Fruit fly (Drosophila melanogaster) whole organism, embryonic: Measurements from ENCODE around the gene gish.
A peak's percentile ranks its signal among the peaks of the same experiment; 100 is the strongest.

Source experiments
- Adf1 ChIP-seq: fragments of 200-800 bp; sonication (Bioruptor generic); IDR thresholded peaks from 2 replicates; pipeline ENCODE4 v1.3.6; 2022; ENCODE audit warnings: missing biosample characterization, missing genetic modification characterization
- Aef1 ChIP-seq: fragments of 200-800 bp; sonication (Bioruptor generic); IDR thresholded peaks from 3 replicates; pipeline ENCODE4 v1.3.6; 2022; ENCODE audit warnings: missing biosample characterization, missing genetic modification characterization
- Bgb ChIP-seq: fragments of 200-800 bp; sonication (Bioruptor generic); IDR thresholded peaks from 2 replicates; pipeline ENCODE4 v1.3.6; 2022; ENCODE audit warnings: missing biosample characterization, missing genetic modification characterization; ENCODE audit not compliant: partially characterized antibody
- CG11456 ChIP-seq: fragments of 200-800 bp; sonication (Bioruptor generic); IDR thresholded peaks from 3 replicates; pipeline ENCODE4 v1.3.6; 2022; ENCODE audit warnings: missing biosample characterization, missing genetic modification characterization
- CG12219 ChIP-seq: fragments of 200-800 bp; sonication (Bioruptor generic); optimal IDR thresholded peaks from 3 replicates; lab custom pipeline; 2018; ENCODE audit warnings: missing biosample characterization, mild to moderate bottlenecking, missing genetic modification characterization
- CG12236 ChIP-seq: fragments of 200-800 bp; sonication (Bioruptor generic); optimal IDR thresholded peaks from 2 replicates; lab custom pipeline; 2016; ENCODE audit warnings: missing biosample characterization, missing genetic modification characterization
- CG13296 ChIP-seq: fragments of 200-800 bp; sonication (Bioruptor generic); optimal IDR thresholded peaks from 3 replicates; lab custom pipeline; 2018; ENCODE audit warnings: missing biosample characterization, mild to moderate bottlenecking, missing genetic modification characterization
- CG16813 ChIP-seq: fragments of 200-800 bp; sonication (Bioruptor generic); IDR thresholded peaks from 3 replicates; pipeline ENCODE4 v1.3.6; 2022; ENCODE audit warnings: missing biosample characterization, missing genetic modification characterization; ENCODE audit not compliant: partially characterized antibody
- CG16863 ChIP-seq: fragments of 200-800 bp; sonication (Bioruptor generic); optimal IDR thresholded peaks from 3 replicates; lab custom pipeline; 2016; ENCODE audit warnings: missing biosample characterization, missing genetic modification characterization
- CG17186 ChIP-seq: fragments of 200-800 bp; sonication (Bioruptor generic); optimal IDR thresholded peaks from 3 replicates; lab custom pipeline; 2017; ENCODE audit warnings: missing biosample characterization, missing genetic modification reagents, missing genetic modification characterization
- CG30403 ChIP-seq: fragments of 200-800 bp; sonication (Bioruptor generic); optimal IDR thresholded peaks from 3 replicates; lab custom pipeline; 2016; ENCODE audit warnings: missing biosample characterization, missing genetic modification characterization
- CG31441 ChIP-seq: fragments of 200-800 bp; sonication (Bioruptor generic); IDR thresholded peaks from 2 replicates; pipeline ENCODE4 v1.3.6; 2022; ENCODE audit warnings: missing biosample characterization, missing genetic modification characterization
- CG4360 ChIP-seq: fragments of 200-800 bp; sonication (Bioruptor generic); IDR thresholded peaks from 2 replicates; pipeline ENCODE4 v1.3.6; 2022; ENCODE audit warnings: missing biosample characterization, missing genetic modification characterization
- CG7357 ChIP-seq: fragments of 200-800 bp; sonication (Bioruptor generic); IDR thresholded peaks from 3 replicates; pipeline ENCODE4 v1.3.6; 2022; ENCODE audit warnings: missing biosample characterization, missing genetic modification characterization
- CG7963 ChIP-seq: fragments of 200-800 bp; sonication (Bioruptor generic); IDR thresholded peaks from 3 replicates; pipeline ENCODE4 v1.3.6; 2022; ENCODE audit warnings: missing biosample characterization, missing genetic modification characterization; ENCODE audit not compliant: partially characterized antibody
- CG8290 ChIP-seq, 3 experiments: fragments of 200-800 bp; sonication (Bioruptor generic); optimal IDR thresholded peaks; 2 replicates each; lab custom pipeline; 2016 to 2019; ENCODE audit warnings: missing biosample characterization in 3 of 3, missing genetic modification characterization in 3 of 3, mild to moderate bottlenecking in 2 of 3, moderate library complexity in 1 of 3
- CG8765 ChIP-seq: fragments of 200-800 bp; sonication (Bioruptor generic); IDR thresholded peaks from 2 replicates; pipeline ENCODE4 v1.3.6; 2022; ENCODE audit warnings: missing biosample characterization, missing genetic modification characterization
- D ChIP-seq, 2 experiments: fragments of 200-800 bp in 1 of 2; fragments of >200 bp in 1 of 2; sonication (Bioruptor generic) in 1 of 2; optimal IDR thresholded peaks; 2 replicates in 1 of 2; 3 replicates in 1 of 2; lab custom pipeline; 2017; ENCODE audit warnings: mild to moderate bottlenecking in 1 of 2, missing biosample characterization in 1 of 2, missing genetic modification characterization in 1 of 2, missing genetic modification reagents in 1 of 2
- D19A ChIP-seq: fragments of 200-800 bp; optimal IDR thresholded peaks from 3 replicates; lab custom pipeline; 2019; ENCODE audit warnings: missing biosample characterization, mild to moderate bottlenecking, missing genetic modification characterization, moderate library complexity
- Deaf1 ChIP-seq: fragments of 200-800 bp; optimal IDR thresholded peaks from 3 replicates; lab custom pipeline; 2019; ENCODE audit warnings: missing biosample characterization, mild to moderate bottlenecking, missing genetic modification characterization, moderate library complexity
- Ets65A ChIP-seq: fragments of 200-800 bp; sonication (Bioruptor generic); peaks from one replicate; lab custom pipeline; 2016; ENCODE audit warnings: missing biosample characterization, missing genetic modification characterization
- HmgZ ChIP-seq: fragments of 200-800 bp; sonication (Bioruptor generic); optimal IDR thresholded peaks from 2 replicates; lab custom pipeline; 2018; ENCODE audit warnings: missing biosample characterization, mild to moderate bottlenecking, missing genetic modification characterization
- Hr51 ChIP-seq, 2 experiments: fragments of 200-800 bp; sonication (Bioruptor generic); optimal IDR thresholded peaks; 2 replicates in 1 of 2; 3 replicates in 1 of 2; lab custom pipeline; 2016 to 2018; ENCODE audit warnings: missing biosample characterization in 2 of 2, missing genetic modification characterization in 2 of 2, mild to moderate bottlenecking in 1 of 2, moderate library complexity in 1 of 2
- MESR4 ChIP-seq: fragments of 200-800 bp; sonication (Bioruptor generic); optimal IDR thresholded peaks from 2 replicates; lab custom pipeline; 2018; ENCODE audit warnings: missing biosample characterization, mild to moderate bottlenecking, missing genetic modification characterization, moderate library complexity
- Mad ChIP-seq: fragments of 200-800 bp; sonication (Bioruptor generic); optimal IDR thresholded peaks from 2 replicates; lab custom pipeline; 2016; ENCODE audit warnings: missing biosample characterization, missing genetic modification characterization
- Med ChIP-seq: fragments of 200-800 bp; sonication (Bioruptor generic); peaks from one replicate; lab custom pipeline; 2016; ENCODE audit warnings: missing biosample characterization, missing genetic modification characterization, mild to moderate bottlenecking, inconsistent platforms, moderate library complexity
- Optix ChIP-seq: fragments of 200-800 bp; sonication (Bioruptor generic); IDR thresholded peaks from 3 replicates; pipeline ENCODE4 v1.3.6; 2022; ENCODE audit warnings: missing biosample characterization, missing genetic modification characterization
- Scr ChIP-seq: fragments of 200-800 bp; sonication (Bioruptor generic); IDR thresholded peaks from 2 replicates; pipeline ENCODE4 v1.3.6; 2022; ENCODE audit warnings: missing biosample characterization, missing genetic modification characterization; ENCODE audit not compliant: partially characterized antibody
- abd-A ChIP-seq: fragments of 200-800 bp; sonication (Bioruptor generic); optimal IDR thresholded peaks from 3 replicates; lab custom pipeline; 2019; ENCODE audit warnings: missing biosample characterization, mild to moderate bottlenecking, missing genetic modification characterization, moderate library complexity
- ac ChIP-seq: fragments of 200-800 bp; sonication (Bioruptor generic); optimal IDR thresholded peaks from 3 replicates; lab custom pipeline; 2017; ENCODE audit warnings: missing biosample characterization, mild to moderate bottlenecking, missing genetic modification characterization
- bowl ChIP-seq: fragments of 200-800 bp; sonication (Bioruptor generic); IDR thresholded peaks from 2 replicates; pipeline ENCODE4 v1.3.6; 2022; ENCODE audit warnings: missing biosample characterization, missing genetic modification characterization
- cas ChIP-seq: fragments of 200-800 bp; sonication (Bioruptor generic); IDR thresholded peaks from 2 replicates; pipeline ENCODE4 v1.3.6; 2022; ENCODE audit warnings: missing biosample characterization, missing genetic modification characterization
- chinmo ChIP-seq: fragments of 200-800 bp; sonication (Bioruptor generic); IDR thresholded peaks from 4 replicates; pipeline ENCODE4 v1.3.6; 2022; ENCODE audit warnings: missing biosample characterization, missing genetic modification characterization; ENCODE audit not compliant: partially characterized antibody
- emc ChIP-seq: fragments of 200-800 bp; sonication (Bioruptor generic); optimal IDR thresholded peaks from 2 replicates; lab custom pipeline; 2016; ENCODE audit warnings: missing biosample characterization, missing genetic modification characterization
- esg ChIP-seq: fragments of 200-800 bp; sonication (Bioruptor generic); conservative IDR thresholded peaks from 2 replicates; pipeline ENCODE4 v1.3.6; 2022; ENCODE audit warnings: missing biosample characterization, missing genetic modification characterization
- klu ChIP-seq: fragments of 200-800 bp; sonication (Bioruptor generic); IDR thresholded peaks from 2 replicates; pipeline ENCODE4 v1.3.6; 2022; ENCODE audit warnings: missing biosample characterization, missing genetic modification characterization
- lbe ChIP-seq: fragments of 200-800 bp; sonication (Bioruptor generic); optimal IDR thresholded peaks from 2 replicates; lab custom pipeline; 2016; ENCODE audit warnings: missing biosample characterization, mild to moderate bottlenecking, missing genetic modification characterization
- lilli ChIP-seq: fragments of 200-800 bp; sonication (Bioruptor generic); optimal IDR thresholded peaks from 3 replicates; lab custom pipeline; 2016; ENCODE audit warnings: missing biosample characterization, missing genetic modification characterization
- maf-S ChIP-seq: fragments of 200-800 bp; sonication (Bioruptor generic); optimal IDR thresholded peaks from 2 replicates; lab custom pipeline; 2016; ENCODE audit warnings: missing biosample characterization, missing genetic modification characterization
- mld ChIP-seq: fragments of 200-800 bp; sonication (Bioruptor generic); IDR thresholded peaks from 3 replicates; pipeline ENCODE4 v1.3.6; 2022; ENCODE audit warnings: missing biosample characterization, missing genetic modification characterization; ENCODE audit not compliant: partially characterized antibody
- nerfin-1 ChIP-seq: fragments of 200-800 bp; sonication (Bioruptor generic); optimal IDR thresholded peaks from 3 replicates; lab custom pipeline; 2019; ENCODE audit warnings: missing biosample characterization, mild to moderate bottlenecking, missing genetic modification characterization, moderate library complexity
- pb ChIP-seq: fragments of 200-800 bp; sonication (Bioruptor generic); optimal IDR thresholded peaks from 3 replicates; lab custom pipeline; 2016; ENCODE audit warnings: missing biosample characterization, missing genetic modification characterization
- pros ChIP-seq: fragments of 200-800 bp; sonication (Bioruptor generic); optimal IDR thresholded peaks from 3 replicates; lab custom pipeline; 2019; ENCODE audit warnings: missing biosample characterization, mild to moderate bottlenecking, missing genetic modification characterization, moderate library complexity
- run ChIP-seq: fragments of 200-800 bp; sonication (Bioruptor generic); optimal IDR thresholded peaks from 3 replicates; lab custom pipeline; 2018; ENCODE audit warnings: missing biosample characterization, mild to moderate bottlenecking, missing genetic modification characterization
- schlank ChIP-seq: fragments of 200-800 bp; sonication (Bioruptor generic); optimal IDR thresholded peaks from 2 replicates; lab custom pipeline; 2018; ENCODE audit warnings: missing biosample characterization, mild to moderate bottlenecking, missing genetic modification characterization
- sd ChIP-seq: fragments of 200-800 bp; sonication (Bioruptor generic); optimal IDR thresholded peaks from 3 replicates; lab custom pipeline; 2018; ENCODE audit warnings: missing biosample characterization, mild to moderate bottlenecking, missing genetic modification characterization, moderate library complexity
- unpg ChIP-seq: fragments of 200-800 bp; sonication (Bioruptor generic); optimal IDR thresholded peaks from 3 replicates; lab custom pipeline; 2018; ENCODE audit warnings: missing biosample characterization, mild to moderate bottlenecking, missing genetic modification characterization, moderate library complexity
- vnd ChIP-seq: fragments of 200-800 bp; sonication (Bioruptor generic); IDR thresholded peaks from 3 replicates; pipeline ENCODE4 v1.3.6; 2022; ENCODE audit warnings: missing biosample characterization, missing genetic modification characterization; ENCODE audit not compliant: partially characterized antibody

Gene gish

DNA sequence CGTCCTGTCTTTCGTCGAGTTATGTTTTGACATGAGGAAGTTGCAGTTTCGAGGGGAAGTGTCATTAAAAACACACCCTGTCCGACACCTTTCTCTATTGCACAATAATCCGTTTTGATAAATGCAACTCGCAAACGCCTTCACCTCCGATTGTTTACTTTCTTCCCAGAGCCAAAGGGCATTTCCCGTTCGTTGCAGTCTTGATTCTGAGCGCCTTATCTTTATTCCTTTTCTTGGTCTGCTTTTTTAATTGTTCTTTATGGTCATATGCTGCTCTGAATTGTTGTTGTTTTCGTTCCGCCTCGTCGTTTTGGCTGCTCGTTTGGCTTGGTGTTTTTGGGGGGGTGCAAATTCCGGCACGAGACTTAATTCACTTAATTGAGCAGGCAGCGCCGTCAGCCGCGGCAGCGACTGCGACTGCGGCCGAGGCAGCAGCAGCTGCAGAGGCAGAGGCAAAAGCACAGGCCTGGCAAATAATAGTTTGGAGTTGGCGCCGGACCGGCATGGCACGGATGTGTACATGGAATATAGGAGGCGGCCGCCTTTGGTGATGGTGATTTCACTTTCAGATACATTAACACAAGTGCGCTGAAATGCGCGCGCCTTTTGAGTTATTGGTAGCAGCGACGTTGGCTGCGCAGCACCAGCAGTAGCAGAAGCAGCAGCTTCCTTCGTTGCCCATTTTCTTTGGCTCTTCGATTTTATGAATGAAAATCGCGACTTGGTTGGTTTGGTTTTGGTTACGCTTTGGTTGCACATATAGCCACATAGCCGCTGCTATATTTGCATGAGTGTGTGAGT lies 26.8 kb upstream of the gish start (continued):
- no peak for TF ChIP-seq CG7963 (GFP tag; lab: Robert Waterston, UW)
- no peak for TF ChIP-seq lilli (GFP tag; lab: Kevin White, UChicago)
- no peak for TF ChIP-seq unpg (GFP tag; lab: Kevin White, UChicago)
- no peak for TF ChIP-seq CG16863 (GFP tag; lab: Kevin White, UChicago)
- TF ChIP-seq CG4360 (GFP tag; lab: Robert Waterston, UW) = peak; percentile 48
- no peak for TF ChIP-seq lbe (GFP tag; lab: Kevin White, UChicago)
- TF ChIP-seq Hr51 (GFP tag; optimal IDR thresholded peaks at IDR 0.05; lab: Kevin White, UChicago) = no peak
- TF ChIP-seq CG7357 (GFP tag; lab: Robert Waterston, UW) = no peak
- no peak for TF ChIP-seq HmgZ
- TF ChIP-seq CG16813 (GFP tag; lab: Robert Waterston, UW) = no peak
- TF ChIP-seq esg (GFP tag; lab: Robert Waterston, UW) = no peak
- TF ChIP-seq CG12219 (GFP tag; lab: Kevin White, UChicago) = no peak
- TF ChIP-seq CG31441 (GFP tag; lab: Robert Waterston, UW) = no peak
- TF ChIP-seq pros = peak; percentile 42
- peak; percentile 32 for TF ChIP-seq Ets65A (GFP tag; lab: Kevin White, UChicago)
- TF ChIP-seq run (tag; lab: Kevin White, UChicago) = no peak
- TF ChIP-seq CG12236 = no peak
- TF ChIP-seq klu (GFP tag; lab: Robert Waterston, UW) = no peak
- TF ChIP-seq Adf1 (GFP tag; lab: Robert Waterston, UW) = peak; percentile 95
- TF ChIP-seq CG13296 (GFP tag; lab: Kevin White, UChicago) = no peak
- TF ChIP-seq CG8765 (GFP tag; lab: Robert Waterston, UW) = no peak
- peak; percentile 36 for TF ChIP-seq abd-A (tag; lab: Kevin White, UChicago)
- TF ChIP-seq ac (GFP tag; lab: Kevin White, UChicago) = no peak
- no peak for TF ChIP-seq Scr (GFP tag; lab: Robert Waterston, UW)
- no peak for TF ChIP-seq pb (GFP tag; lab: Kevin White, UChicago)
- TF ChIP-seq emc = no peak
- no peak for TF ChIP-seq mld (GFP tag; lab: Robert Waterston, UW)
- peak; percentile 14 for TF ChIP-seq Med
- TF ChIP-seq MESR4 (GFP tag; lab: Kevin White, UChicago) = no peak
- no peak for TF ChIP-seq Optix
- TF ChIP-seq D (optimal IDR thresholded peaks at IDR 0.05; lab: Kevin White, UChicago) = no peak
- TF ChIP-seq D (GFP tag; optimal IDR thresholded peaks at IDR 0.05; lab: Kevin White, UChicago) = no peak
- TF ChIP-seq cas (GFP tag; lab: Robert Waterston, UW) = no peak
- peak; percentile 73 for TF ChIP-seq sd (tag; lab: Kevin White, UChicago)
- TF ChIP-seq Bgb (GFP tag; lab: Robert Waterston, UW) = peak; percentile 29; the same call in 1 of the 2 replicates
- TF ChIP-seq bowl = 0 out of 2 replicates have a peak, but pooled peaks have one; percentile 10
- no peak for TF ChIP-seq Mad (GFP tag; lab: Kevin White, UChicago)
- no peak for TF ChIP-seq CG17186 (GFP tag; lab: Kevin White, UChicago)
- TF ChIP-seq chinmo (GFP tag; lab: Robert Waterston, UW) = peak; percentile 68; the same call in 1 of the 4 replicates
- no peak for TF ChIP-seq schlank (tag; lab: Kevin White, UChicago)
- TF ChIP-seq nerfin-1 (tag; lab: Kevin White, UChicago) = peak; percentile 81
- peak; percentile 35 for TF ChIP-seq D19A (tag; lab: Kevin White, UChicago)
- no peak for TF ChIP-seq CG8290 (GFP tag; optimal IDR thresholded peaks at IDR 0.05; lab: Kevin White, UChicago)
- no peak for TF ChIP-seq CG8290 (tag; optimal IDR thresholded peaks at IDR 0.05; lab: Kevin White, UChicago)
- peak; percentile 7 for TF ChIP-seq Deaf1 (tag; lab: Kevin White, UChicago)
- no peak for TF ChIP-seq CG30403
- no peak for TF ChIP-seq Aef1
- no peak for TF ChIP-seq maf-S (GFP tag; lab: Kevin White, UChicago)
- TF ChIP-seq CG11456 (GFP tag; lab: Robert Waterston, UW) = no peak
- TF ChIP-seq vnd (GFP tag; lab: Robert Waterston, UW) = no peak
